Worm (Caenorhabditis elegans) whole organism, L1 larva: ENCODE data around the gene uggt-1.

Source experiments
- C16A3.4 ChIP-seq: fragments of 150-350 bp; optimal IDR thresholded peaks from 2 replicates; lab custom pipeline; 2014; ENCODE audit warnings: missing biosample characterization, missing genetic modification characterization
- Y116A8C.19 ChIP-seq: sonication (generic microtip); optimal IDR thresholded peaks from 2 replicates; lab custom pipeline; 2016; ENCODE audit warnings: missing compliant biosample characterization, missing genetic modification characterization, borderline replicate concordance
- aly-2 ChIP-seq: fragments of 150-350 bp; optimal IDR thresholded peaks from 2 replicates; lab custom pipeline; 2014; ENCODE audit warnings: missing biosample characterization, missing genetic modification characterization
- ama-1 ChIP-seq: fragments of 150-350 bp; optimal IDR thresholded peaks from 2 replicates; lab custom pipeline; 2014
- blmp-1 ChIP-seq: fragments of 150-350 bp; optimal IDR thresholded peaks from 2 replicates; lab custom pipeline; 2014; ENCODE audit warnings: missing biosample characterization, missing genetic modification characterization
- ceh-88 ChIP-seq: fragments of 200-800 bp; sonication (Bioruptor generic); IDR thresholded peaks from 2 replicates; pipeline ENCODE4 v1.3.6; 2022; ENCODE audit warnings: missing genetic modification characterization, missing compliant biosample characterization
- ceh-90 ChIP-seq: sonication (generic microtip); optimal IDR thresholded peaks from 2 replicates; lab custom pipeline; 2016; ENCODE audit warnings: missing genetic modification characterization, missing compliant biosample characterization
- efl-1 ChIP-seq, 4 experiments: fragments of 150-350 bp; optimal IDR thresholded peaks in 3 of 4; peaks in 1 of 4; 1 replicate in 1 of 4; 2 replicates in 3 of 4; lab custom pipeline; 2014; ENCODE audit warnings: missing biosample characterization in 2 of 4, missing genetic modification characterization in 2 of 4, missing genetic modification reagents in 2 of 4
- efl-3 ChIP-seq: fragments of 200-800 bp; sonication (Bioruptor generic); optimal IDR thresholded peaks from 2 replicates; lab custom pipeline; 2018; ENCODE audit warnings: mild to moderate bottlenecking, missing genetic modification characterization, missing compliant biosample characterization
- egl-27 ChIP-seq, 2 experiments: fragments of 150-350 bp in 1 of 2; sonication (generic microtip); optimal IDR thresholded peaks; 3 replicates each; lab custom pipeline; 2017 to 2018; ENCODE audit warnings: missing biosample characterization in 2 of 2, missing genetic modification characterization in 2 of 2, missing genetic modification reagents in 2 of 2
- elt-2 ChIP-seq: sonication (generic microtip); optimal IDR thresholded peaks from 2 replicates; lab custom pipeline; 2016; ENCODE audit warnings: missing genetic modification characterization, mild to moderate bottlenecking, inconsistent platforms, missing compliant biosample characterization, missing genetic modification reagents
- elt-3 ChIP-seq, 6 experiments: fragments of 150-350 bp in 1 of 6; sonication (generic microtip); optimal IDR thresholded peaks; 2 replicates each; lab custom pipeline; 2017 to 2018; ENCODE audit warnings: missing biosample characterization in 6 of 6, missing genetic modification characterization in 6 of 6, inconsistent platforms in 1 of 6
- ets-5 ChIP-seq: fragments of 200-800 bp; sonication (Bioruptor generic); IDR thresholded peaks from 2 replicates; pipeline ENCODE4 v1.3.6; 2022; ENCODE audit warnings: missing genetic modification characterization, missing compliant biosample characterization
- fkh-8 ChIP-seq: sonication (generic microtip); optimal IDR thresholded peaks from 2 replicates; lab custom pipeline; 2016; ENCODE audit warnings: mild to moderate bottlenecking, missing genetic modification characterization, missing compliant biosample characterization
- fos-1 ChIP-seq: fragments of 150-350 bp; optimal IDR thresholded peaks from 2 replicates; lab custom pipeline; 2014; ENCODE audit warnings: missing biosample characterization, missing genetic modification characterization
- grh-1 ChIP-seq: fragments of 200-800 bp; sonication (Bioruptor generic); IDR thresholded peaks from 2 replicates; pipeline ENCODE4 v1.3.6; 2022; ENCODE audit warnings: missing genetic modification reagents, missing genetic modification characterization, missing compliant biosample characterization
- irx-1 ChIP-seq: sonication (generic microtip); optimal IDR thresholded peaks from 2 replicates; lab custom pipeline; 2016; ENCODE audit warnings: missing genetic modification characterization, missing compliant biosample characterization
- isw-1 ChIP-seq: fragments of 200-800 bp; sonication (Bioruptor generic); IDR thresholded peaks from 2 replicates; pipeline ENCODE4 v1.3.6; 2022; ENCODE audit warnings: missing genetic modification characterization, missing compliant biosample characterization
- jun-1 ChIP-seq: fragments of 150-350 bp; optimal IDR thresholded peaks from 2 replicates; lab custom pipeline; 2014; ENCODE audit warnings: missing biosample characterization, missing genetic modification reagents, missing genetic modification characterization
- lin-14 ChIP-seq: fragments of 200-800 bp; sonication (Bioruptor generic); optimal IDR thresholded peaks from 2 replicates; lab custom pipeline; 2018; ENCODE audit warnings: mild to moderate bottlenecking, missing genetic modification characterization, moderate library complexity, missing compliant biosample characterization
- lir-3 ChIP-seq: sonication (generic microtip); optimal IDR thresholded peaks from 2 replicates; lab custom pipeline; 2016; ENCODE audit warnings: mild to moderate bottlenecking, missing genetic modification characterization, moderate library complexity, missing compliant biosample characterization; ENCODE audit not compliant: poor library complexity
- lsy-2 ChIP-seq, 2 experiments: fragments of 150-350 bp; optimal IDR thresholded peaks; 2 replicates each; lab custom pipeline; 2014; ENCODE audit warnings: missing biosample characterization in 2 of 2, missing genetic modification characterization in 2 of 2
- mab-9 ChIP-seq: fragments of 200-800 bp; sonication (Bioruptor generic); IDR thresholded peaks from 2 replicates; pipeline ENCODE4 v1.3.6; 2022; ENCODE audit warnings: missing genetic modification reagents, missing genetic modification characterization, missing compliant biosample characterization
- mdl-1 ChIP-seq, 2 experiments: fragments of 150-350 bp; optimal IDR thresholded peaks; 2 replicates each; lab custom pipeline; 2014 to 2017; ENCODE audit warnings: missing biosample characterization in 2 of 2, missing genetic modification characterization in 2 of 2, inconsistent platforms in 1 of 2
- nhr-19 ChIP-seq: fragments of 200-800 bp; sonication (Bioruptor generic); conservative IDR thresholded peaks from 2 replicates; pipeline ENCODE4 v1.3.6; 2022; ENCODE audit warnings: missing genetic modification characterization, missing compliant biosample characterization
- nhr-47 ChIP-seq: sonication (generic microtip); optimal IDR thresholded peaks from 2 replicates; lab custom pipeline; 2016; ENCODE audit warnings: mild to moderate bottlenecking, missing genetic modification characterization, moderate library complexity, missing compliant biosample characterization
- nhr-77 ChIP-seq: fragments of 150-350 bp; optimal IDR thresholded peaks from 2 replicates; lab custom pipeline; 2014; ENCODE audit warnings: missing biosample characterization, missing genetic modification characterization
- nhr-84 ChIP-seq: sonication (generic microtip); optimal IDR thresholded peaks from 2 replicates; lab custom pipeline; 2017; ENCODE audit warnings: missing biosample characterization, missing genetic modification characterization
- nhr-85 ChIP-seq: sonication (generic microtip); peaks from one replicate; lab custom pipeline; 2016; ENCODE audit warnings: missing genetic modification characterization, inconsistent platforms, missing compliant biosample characterization
- nhr-90 ChIP-seq: sonication (generic microtip); optimal IDR thresholded peaks from 2 replicates; lab custom pipeline; 2016; ENCODE audit warnings: mild to moderate bottlenecking, missing genetic modification characterization, missing compliant biosample characterization; ENCODE audit not compliant: poor library complexity
- rnt-1 ChIP-seq: sonication (generic microtip); optimal IDR thresholded peaks from 2 replicates; lab custom pipeline; 2016; ENCODE audit warnings: mild to moderate bottlenecking, missing genetic modification characterization, moderate library complexity, missing compliant biosample characterization
- snpc-4 ChIP-seq: fragments of 150-350 bp; optimal IDR thresholded peaks from 2 replicates; lab custom pipeline; 2014; ENCODE audit warnings: missing biosample characterization, missing genetic modification characterization
- snu-23 ChIP-seq: sonication (generic microtip); optimal IDR thresholded peaks from 2 replicates; lab custom pipeline; 2016; ENCODE audit warnings: missing genetic modification characterization, missing compliant biosample characterization
- sup-37 ChIP-seq: fragments of 200-800 bp; sonication (Bioruptor generic); optimal IDR thresholded peaks from 2 replicates; lab custom pipeline; 2018; ENCODE audit warnings: mild to moderate bottlenecking, missing genetic modification characterization, missing compliant biosample characterization
- tbx-2 ChIP-seq: sonication (generic microtip); optimal IDR thresholded peaks from 2 replicates; lab custom pipeline; 2016; ENCODE audit warnings: missing genetic modification characterization, missing compliant biosample characterization
- tlp-1 ChIP-seq: fragments of 150-350 bp; optimal IDR thresholded peaks from 2 replicates; lab custom pipeline; 2014; ENCODE audit warnings: missing biosample characterization, missing genetic modification characterization
- unc-30 ChIP-seq: sonication (generic microtip); optimal IDR thresholded peaks from 2 replicates; lab custom pipeline; 2017; ENCODE audit warnings: missing biosample characterization, missing genetic modification characterization
- unc-86 ChIP-seq: sonication (generic microtip); optimal IDR thresholded peaks from 2 replicates; lab custom pipeline; 2016; ENCODE audit warnings: missing genetic modification characterization, missing compliant biosample characterization
- zag-1 ChIP-seq: fragments of 150-350 bp; optimal IDR thresholded peaks from 2 replicates; lab custom pipeline; 2014; ENCODE audit warnings: missing biosample characterization, missing genetic modification characterization
- ztf-11 ChIP-seq, 2 experiments: sonication (generic microtip); optimal IDR thresholded peaks; 2 replicates each; lab custom pipeline; 2016 to 2017; ENCODE audit warnings: missing genetic modification characterization in 2 of 2, missing biosample characterization in 1 of 2, missing compliant biosample characterization in 1 of 2
- ztf-4 ChIP-seq: fragments of 150-350 bp; optimal IDR thresholded peaks from 2 replicates; lab custom pipeline; 2014; ENCODE audit warnings: missing biosample characterization, missing genetic modification characterization

The uggt-1 gene

ce11 chrX:7500970-7501369, at the start of gene uggt-1 (continued):
- TF ChIP-seq ets-5 (GFP tag; lab: Robert Waterston, UW) (no peak), nhr-77 (peak; percentile 87), mab-9 (GFP tag; lab: Robert Waterston, UW) (peak; percentile 66), nhr-84 (tag; lab: Kevin White, UChicago) (no peak), rnt-1 (tag; lab: Kevin White, UChicago) (peak; percentile 93), ama-1 (lab: Kevin White, UChicago) (no peak), sup-37 (peak; percentile 32), unc-30 (no peak), fos-1 (peak; percentile 81), fkh-8 (peak; percentile 97), C16A3.4 (peak; percentile 90), aly-2 (no peak), ztf-4 (tag; lab: Kevin White, UChicago) (peak; percentile 88), zag-1 (tag; lab: Kevin White, UChicago) (peak; percentile 38), nhr-19 (peak; percentile 86), nhr-47 (tag; lab: Kevin White, UChicago) (peak; percentile 94), grh-1 (GFP tag; lab: Robert Waterston, UW) (peak; percentile 78), unc-86 (tag; lab: Kevin White, UChicago) (peak; percentile 95), Y116A8C.19 (tag; lab: Kevin White, UChicago) (no peak), ztf-11 (tag; optimal IDR thresholded peaks at IDR 0.05; lab: Kevin White, UChicago) (peak in 1 of 2 experiments; percentile 83), efl-3 (GFP tag; lab: Kevin White, UChicago) (no peak), snpc-4 (peak; percentile 76), ceh-90 (tag; lab: Kevin White, UChicago) (no peak), elt-2 (tag; lab: Kevin White, UChicago) (peak; percentile 61), tlp-1 (tag; lab: Kevin White, UChicago) (no peak), isw-1 (peak; percentile 83), mdl-1 (tag; optimal IDR thresholded peaks at IDR 0.05; lab: Kevin White, UChicago) (no peak), jun-1 (tag; lab: Kevin White, UChicago) (peak; percentile 85), lsy-2 (tag; optimal IDR thresholded peaks at IDR 0.05; lab: Kevin White, UChicago) (peak; percentile 91 to 92), lin-14 (GFP tag; lab: Kevin White, UChicago) (peak; percentile 99), nhr-90 (tag; lab: Kevin White, UChicago) (peak; percentile 88), tbx-2 (tag; lab: Kevin White, UChicago) (peak; percentile 93)

ce11 chrX:7550452-7550851, 49.7 kb upstream of the uggt-1 start:
- no peak for TF ChIP-seq irx-1 (tag; lab: Kevin White, UChicago)
- TF ChIP-seq lir-3 (tag; lab: Kevin White, UChicago): no peak
- peak; percentile 28 for TF ChIP-seq nhr-85
- peak in 1 of 6 experiments; percentile 51 for TF ChIP-seq elt-3 (tag; optimal IDR thresholded peaks at IDR 0.05; lab: Kevin White, UChicago)
- TF ChIP-seq efl-1 (optimal IDR thresholded peaks at IDR 0.05; lab: Kevin White, UChicago): no peak
- peak in 1 of 2 experiments; percentile 90 for TF ChIP-seq efl-1 (GFP tag; optimal IDR thresholded peaks at IDR 0.05 in 1 of 2; lab: Kevin White, UChicago)
- no peak for TF ChIP-seq jun-1 (tag; lab: Kevin White, UChicago)
- peak; percentile 63 for TF ChIP-seq blmp-1 (tag; lab: Kevin White, UChicago)

- TF ChIP-seq C16A3.4 (no peak), efl-1 (optimal IDR thresholded peaks at IDR 0.05; lab: Kevin White, UChicago) (no peak), efl-1 (GFP tag; optimal IDR thresholded peaks at IDR 0.05 in 1 of 2; lab: Kevin White, UChicago) (no peak), egl-27 (tag; optimal IDR thresholded peaks at IDR 0.05; lab: Kevin White, UChicago) (no peak), jun-1 (tag; lab: Kevin White, UChicago) (no peak), isw-1 (no peak), snu-23 (GFP tag; lab: Kevin White, UChicago) (no peak), ama-1 (lab: Kevin White, UChicago) (no peak), ceh-88 (no peak)
- TF ChIP-seq, all 84 proteins: peak for 0
These were observed 47.4 kb upstream of the uggt-1 start, which contains the start of gene F46C8.1 for ce11 chrX:7548158-7548557. Gene F46C8.1 (plus strand): TSS chrX:7548458.
